Fruit fly (Drosophila melanogaster) whole organism, embryonic: ENCODE measurements around the gene snk.

Experiments used
- Bteb2 ChIP-seq: fragments of 200-800 bp; sonication (Bioruptor generic); optimal IDR thresholded peaks from 2 replicates; lab custom pipeline; 2016; ENCODE audit warnings: missing biosample characterization, missing genetic modification characterization
- CG10654 ChIP-seq: fragments of 200-800 bp; sonication (Bioruptor generic); optimal IDR thresholded peaks from 2 replicates; lab custom pipeline; 2016; ENCODE audit warnings: missing biosample characterization, missing genetic modification characterization
- CG11085 ChIP-seq: fragments of 200-800 bp; sonication (Bioruptor generic); IDR thresholded peaks from 2 replicates; pipeline ENCODE4 v1.3.6; 2022; ENCODE audit warnings: missing biosample characterization, missing genetic modification characterization
- CG11247 ChIP-seq: fragments of 200-800 bp; sonication (Bioruptor generic); IDR thresholded peaks from 2 replicates; pipeline ENCODE4 v1.3.6; 2022; ENCODE audit warnings: missing biosample characterization, missing genetic modification characterization
- CG11456 ChIP-seq: fragments of 200-800 bp; sonication (Bioruptor generic); IDR thresholded peaks from 3 replicates; pipeline ENCODE4 v1.3.6; 2022; ENCODE audit warnings: missing biosample characterization, missing genetic modification characterization
- CG12744 ChIP-seq: fragments of 200-800 bp; sonication (Bioruptor generic); optimal IDR thresholded peaks from 2 replicates; lab custom pipeline; 2016; ENCODE audit warnings: missing biosample characterization, missing genetic modification characterization
- CG1603 ChIP-seq: fragments of 200-800 bp; sonication (Bioruptor generic); optimal IDR thresholded peaks from 2 replicates; lab custom pipeline; 2019; ENCODE audit warnings: missing biosample characterization, mild to moderate bottlenecking, missing genetic modification characterization, moderate library complexity
- CG16863 ChIP-seq: fragments of 200-800 bp; sonication (Bioruptor generic); optimal IDR thresholded peaks from 3 replicates; lab custom pipeline; 2016; ENCODE audit warnings: missing biosample characterization, missing genetic modification characterization
- CG17829 ChIP-seq: fragments of 200-800 bp; optimal IDR thresholded peaks from 2 replicates; lab custom pipeline; 2019; ENCODE audit warnings: missing biosample characterization, mild to moderate bottlenecking, missing genetic modification characterization, moderate library complexity
- CG1832 ChIP-seq: fragments of 200-800 bp; sonication (Bioruptor generic); optimal IDR thresholded peaks from 2 replicates; lab custom pipeline; 2017; ENCODE audit warnings: missing biosample characterization, mild to moderate bottlenecking, missing genetic modification characterization, inconsistent platforms
- CG18476 ChIP-seq: fragments of 200-800 bp; sonication (Bioruptor generic); optimal IDR thresholded peaks from 2 replicates; lab custom pipeline; 2016; ENCODE audit warnings: missing biosample characterization, mild to moderate bottlenecking, missing genetic modification characterization
- CG31365 ChIP-seq: fragments of 200-800 bp; sonication (Bioruptor generic); optimal IDR thresholded peaks from 2 replicates; lab custom pipeline; 2018; ENCODE audit warnings: missing biosample characterization, mild to moderate bottlenecking, missing genetic modification characterization
- CG34224 ChIP-seq: fragments of 200-800 bp; sonication (Bioruptor generic); IDR thresholded peaks from 3 replicates; pipeline ENCODE4 v1.3.6; 2022; ENCODE audit warnings: missing biosample characterization, missing genetic modification characterization; ENCODE audit not compliant: partially characterized antibody
- CG4730 ChIP-seq: fragments of 200-800 bp; sonication (Bioruptor generic); IDR thresholded peaks from 2 replicates; pipeline ENCODE4 v1.3.6; 2022; ENCODE audit warnings: missing biosample characterization, missing genetic modification characterization
- CG5180 ChIP-seq: fragments of 200-800 bp; sonication (Bioruptor generic); optimal IDR thresholded peaks from 3 replicates; lab custom pipeline; 2017; ENCODE audit warnings: missing biosample characterization, missing genetic modification characterization, mild to moderate bottlenecking, moderate library complexity, missing genetic modification reagents
- CG7271 ChIP-seq: fragments of 200-800 bp; sonication (Bioruptor generic); optimal IDR thresholded peaks from 2 replicates; lab custom pipeline; 2018; ENCODE audit warnings: missing biosample characterization, mild to moderate bottlenecking, missing genetic modification characterization, moderate library complexity
- CG7556 ChIP-seq: fragments of 200-800 bp; sonication (Bioruptor generic); optimal IDR thresholded peaks from 2 replicates; lab custom pipeline; 2017; ENCODE audit warnings: missing biosample characterization, mild to moderate bottlenecking, missing genetic modification characterization
- CG8290 ChIP-seq, 3 experiments: fragments of 200-800 bp; sonication (Bioruptor generic); optimal IDR thresholded peaks; 2 replicates each; lab custom pipeline; 2016 to 2019; ENCODE audit warnings: missing biosample characterization in 3 of 3, missing genetic modification characterization in 3 of 3, mild to moderate bottlenecking in 2 of 3, moderate library complexity in 1 of 3
- CrebB ChIP-seq: fragments of 200-800 bp; sonication (Bioruptor generic); optimal IDR thresholded peaks from 3 replicates; lab custom pipeline; 2018; ENCODE audit warnings: missing biosample characterization, mild to moderate bottlenecking, missing genetic modification characterization
- Dip2 ChIP-seq: fragments of 200-800 bp; sonication (Bioruptor generic); IDR thresholded peaks from 2 replicates; pipeline ENCODE4 v1.3.6; 2022; ENCODE audit warnings: missing biosample characterization, missing genetic modification characterization
- Dll ChIP-seq: fragments of 200-800 bp; sonication (Bioruptor generic); IDR thresholded peaks from 4 replicates; pipeline ENCODE4 v1.3.6; 2022; ENCODE audit warnings: missing biosample characterization, missing genetic modification characterization; ENCODE audit not compliant: partially characterized antibody
- E2f1 ChIP-seq: fragments of 200-800 bp; sonication (Bioruptor generic); IDR thresholded peaks from 2 replicates; pipeline ENCODE4 v1.3.6; 2022; ENCODE audit warnings: missing biosample characterization, missing genetic modification characterization
- E2f2 ChIP-seq: fragments of 200-800 bp; sonication (Bioruptor generic); IDR thresholded peaks from 2 replicates; pipeline ENCODE4 v1.3.6; 2022; ENCODE audit warnings: missing biosample characterization, missing genetic modification characterization
- HHEX ChIP-seq: fragments of 200-800 bp; sonication (Bioruptor generic); optimal IDR thresholded peaks from 3 replicates; lab custom pipeline; 2017; ENCODE audit warnings: missing biosample characterization, mild to moderate bottlenecking, missing genetic modification characterization, missing genetic modification reagents
- HLH3B ChIP-seq: fragments of 200-800 bp; sonication (Bioruptor generic); IDR thresholded peaks from 2 replicates; pipeline ENCODE4 v1.3.6; 2022; ENCODE audit warnings: missing biosample characterization, missing genetic modification characterization
- HLH4C ChIP-seq: fragments of 200-800 bp; sonication (Bioruptor generic); IDR thresholded peaks from 3 replicates; pipeline ENCODE4 v1.3.6; 2022; ENCODE audit warnings: missing biosample characterization, missing genetic modification characterization; ENCODE audit not compliant: partially characterized antibody
- Max ChIP-seq: fragments of 200-800 bp; sonication (Bioruptor generic); optimal IDR thresholded peaks from 2 replicates; lab custom pipeline; 2016; ENCODE audit warnings: missing biosample characterization, mild to moderate bottlenecking, missing genetic modification characterization
- Mrtf ChIP-seq: fragments of 200-800 bp; sonication (Bioruptor generic); IDR thresholded peaks from 3 replicates; pipeline ENCODE4 v1.3.6; 2022; ENCODE audit warnings: missing biosample characterization, missing genetic modification characterization
- Nf-YB ChIP-seq: fragments of 200-800 bp; sonication (Bioruptor generic); optimal IDR thresholded peaks from 3 replicates; lab custom pipeline; 2019; ENCODE audit warnings: missing biosample characterization, mild to moderate bottlenecking, missing genetic modification characterization, moderate library complexity
- bigmax ChIP-seq: fragments of 200-800 bp; sonication (Bioruptor generic); optimal IDR thresholded peaks from 2 replicates; lab custom pipeline; 2018; ENCODE audit warnings: missing biosample characterization, mild to moderate bottlenecking, missing genetic modification characterization
- croc ChIP-seq: fragments of 200-800 bp; sonication (Bioruptor generic); conservative IDR thresholded peaks from 3 replicates; pipeline ENCODE4 v1.3.6; 2022; ENCODE audit warnings: missing biosample characterization, missing genetic modification characterization
- crol ChIP-seq: fragments of 200-800 bp; sonication (Bioruptor generic); IDR thresholded peaks from 2 replicates; pipeline ENCODE4 v1.3.6; 2022; ENCODE audit warnings: missing biosample characterization, missing genetic modification characterization
- cwo ChIP-seq: fragments of 200-800 bp; sonication (Bioruptor generic); optimal IDR thresholded peaks from 3 replicates; lab custom pipeline; 2017; ENCODE audit warnings: missing biosample characterization, missing genetic modification characterization, mild to moderate bottlenecking, moderate library complexity, missing genetic modification reagents
- dm ChIP-seq: fragments of 200-800 bp; sonication (Bioruptor generic); optimal IDR thresholded peaks from 3 replicates; lab custom pipeline; 2016; ENCODE audit warnings: missing biosample characterization, missing genetic modification characterization
- ems ChIP-seq: fragments of 200-800 bp; sonication (Bioruptor generic); optimal IDR thresholded peaks from 3 replicates; lab custom pipeline; 2016; ENCODE audit warnings: missing biosample characterization, missing genetic modification characterization
- ewg ChIP-seq: fragments of 200-800 bp; sonication (Bioruptor generic); optimal IDR thresholded peaks from 3 replicates; lab custom pipeline; 2017; ENCODE audit warnings: mild to moderate bottlenecking, missing biosample characterization, missing genetic modification reagents, missing genetic modification characterization
- fd102C ChIP-seq: fragments of 200-800 bp; sonication (Bioruptor generic); optimal IDR thresholded peaks from 2 replicates; lab custom pipeline; 2018; ENCODE audit warnings: missing biosample characterization, mild to moderate bottlenecking, missing genetic modification characterization, moderate library complexity
- grau ChIP-seq: fragments of 200-800 bp; optimal IDR thresholded peaks from 3 replicates; lab custom pipeline; 2019; ENCODE audit warnings: missing biosample characterization, mild to moderate bottlenecking, missing genetic modification characterization, moderate library complexity
- gt ChIP-seq: fragments of 200-800 bp; sonication (Bioruptor generic); IDR thresholded peaks from 2 replicates; pipeline ENCODE4 v1.3.6; 2022; ENCODE audit warnings: missing biosample characterization, missing genetic modification characterization
- jumu ChIP-seq: fragments of 200-800 bp; sonication (Bioruptor generic); optimal IDR thresholded peaks from 3 replicates; lab custom pipeline; 2016; ENCODE audit warnings: missing biosample characterization, missing genetic modification characterization
- kni ChIP-seq: fragments of 200-800 bp; sonication (Bioruptor generic); optimal IDR thresholded peaks from 3 replicates; lab custom pipeline; 2017; ENCODE audit warnings: mild to moderate bottlenecking, missing biosample characterization, missing genetic modification reagents, missing genetic modification characterization
- luna ChIP-seq: fragments of 200-800 bp; sonication (Bioruptor generic); optimal IDR thresholded peaks from 2 replicates; lab custom pipeline; 2016; ENCODE audit warnings: missing biosample characterization, missing genetic modification characterization
- pros ChIP-seq: fragments of 200-800 bp; sonication (Bioruptor generic); optimal IDR thresholded peaks from 3 replicates; lab custom pipeline; 2019; ENCODE audit warnings: missing biosample characterization, mild to moderate bottlenecking, missing genetic modification characterization, moderate library complexity
- rib ChIP-seq: fragments of 200-800 bp; sonication (Bioruptor generic); IDR thresholded peaks from 2 replicates; pipeline ENCODE4 v1.3.6; 2022; ENCODE audit warnings: missing biosample characterization, missing genetic modification characterization
- sim ChIP-seq: fragments of 200-800 bp; sonication (Bioruptor generic); IDR thresholded peaks from 2 replicates; pipeline ENCODE4 v1.3.6; 2022; ENCODE audit warnings: missing biosample characterization, missing genetic modification characterization
- sob ChIP-seq: fragments of 200-800 bp; sonication (Bioruptor generic); IDR thresholded peaks from 2 replicates; pipeline ENCODE4 v1.3.6; 2022; ENCODE audit warnings: missing biosample characterization, missing genetic modification characterization
- sqz ChIP-seq: fragments of 200-800 bp; sonication (Bioruptor generic); optimal IDR thresholded peaks from 3 replicates; lab custom pipeline; 2018; ENCODE audit warnings: missing biosample characterization, mild to moderate bottlenecking, missing genetic modification characterization
- tup ChIP-seq: fragments of 200-800 bp; sonication (Bioruptor generic); optimal IDR thresholded peaks from 2 replicates; lab custom pipeline; 2016; ENCODE audit warnings: missing biosample characterization, mild to moderate bottlenecking, missing genetic modification characterization, moderate library complexity
- usp ChIP-seq: fragments of >200 bp; optimal IDR thresholded peaks from 2 replicates; lab custom pipeline; 2017; ENCODE audit warnings: missing biosample characterization, missing genetic modification characterization
- z ChIP-seq: fragments of 200-800 bp; sonication (Bioruptor generic); IDR thresholded peaks from 3 replicates; pipeline ENCODE4 v1.3.6; 2022; ENCODE audit warnings: missing biosample characterization, missing genetic modification characterization
- zfh1 ChIP-seq: fragments of 200-800 bp; sonication (Bioruptor generic); IDR thresholded peaks from 3 replicates; pipeline ENCODE4 v1.3.6; 2022; ENCODE audit warnings: missing biosample characterization, missing genetic modification characterization

Gene snk

DNA sequence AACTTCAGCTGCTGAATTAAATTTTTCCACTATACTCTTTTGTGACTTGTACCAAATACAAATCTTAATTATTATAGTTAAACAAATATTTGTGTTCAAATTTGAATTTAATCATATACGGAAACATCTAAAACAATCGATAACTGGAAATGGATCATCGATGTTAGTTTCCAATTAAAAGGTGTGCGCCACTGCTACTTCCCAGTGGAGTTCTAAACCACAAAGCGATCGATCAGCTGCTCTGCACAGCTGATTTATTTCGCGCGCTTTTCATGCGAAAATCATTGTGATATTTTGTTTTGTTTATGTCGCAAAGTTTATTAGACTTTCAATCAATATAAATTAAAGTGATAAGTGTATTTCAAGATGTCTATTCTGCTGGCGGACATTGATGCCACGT, 45.8 kb upstream of the snk start, which contains the start of gene timeout (continued):
- TF ChIP-seq sqz (GFP tag; lab: Kevin White, UChicago) (no peak), CG4730 (GFP tag; lab: Robert Waterston, UW) (no peak), CG18476 (GFP tag; lab: Kevin White, UChicago) (no peak), cwo (no peak), CG17829 (tag; lab: Kevin White, UChicago) (peak; percentile 23), Dip2 (no peak), Bteb2 (GFP tag; lab: Kevin White, UChicago) (no peak), crol (no peak), CG16863 (GFP tag; lab: Kevin White, UChicago) (no peak), CG12744 (no peak), Max (GFP tag; lab: Kevin White, UChicago) (no peak), CG5180 (GFP tag; lab: Kevin White, UChicago) (no peak), grau (tag; lab: Kevin White, UChicago) (peak; percentile 3), ems (GFP tag; lab: Kevin White, UChicago) (no peak), ewg (GFP tag; lab: Kevin White, UChicago) (no peak), jumu (GFP tag; lab: Kevin White, UChicago) (no peak), gt (no peak), sob (GFP tag; lab: Robert Waterston, UW) (no peak), rib (GFP tag; lab: Robert Waterston, UW) (0 out of 2 replicates have a peak, but pooled peaks have one; percentile 31), CG31365 (tag; lab: Kevin White, UChicago) (no peak), pros (GFP tag; lab: Kevin White, UChicago) (no peak), CG11456 (no peak), E2f1 (GFP tag; lab: Robert Waterston, UW) (peak; percentile 70; the same call in 1 of the 2 replicates), Mrtf (no peak), CrebB (no peak), tup (GFP tag; lab: Kevin White, UChicago) (no peak), HLH4C (GFP tag; lab: Robert Waterston, UW) (peak; percentile 73), CG1832 (no peak), HLH3B (GFP tag; lab: Robert Waterston, UW) (no peak), CG10654 (GFP tag; lab: Kevin White, UChicago) (no peak), sim (no peak), zfh1 (GFP tag; lab: Robert Waterston, UW) (no peak), CG34224 (GFP tag; lab: Robert Waterston, UW) (peak; percentile 70), CG7271 (tag; lab: Kevin White, UChicago) (no peak), usp (no peak), HHEX (no peak), CG1603 (tag; lab: Kevin White, UChicago) (peak; percentile 81), croc (no peak), E2f2 (GFP tag; lab: Robert Waterston, UW) (peak; percentile 89), CG7556 (GFP tag; lab: Kevin White, UChicago) (no peak), z (no peak), fd102C (GFP tag; lab: Kevin White, UChicago) (peak; percentile 26), CG8290 (GFP tag; optimal IDR thresholded peaks at IDR 0.05; lab: Kevin White, UChicago) (no peak), CG8290 (tag; optimal IDR thresholded peaks at IDR 0.05; lab: Kevin White, UChicago) (peak in 1 of 2 experiments; percentile 21), CG11085 (GFP tag; lab: Robert Waterston, UW) (no peak), Dll (GFP tag; lab: Robert Waterston, UW) (peak; percentile 80), kni (GFP tag; lab: Kevin White, UChicago) (no peak), dm (GFP tag; lab: Kevin White, UChicago) (no peak), CG11247 (GFP tag; lab: Robert Waterston, UW) (no peak), luna (GFP tag; lab: Kevin White, UChicago) (no peak), Nf-YB (no peak), bigmax (GFP tag; lab: Kevin White, UChicago) (no peak)
